Fruit fly (Drosophila melanogaster) Kc167 (cell line): Measurements from ENCODE around the gene me31B.

Experiments
- Sin3A ChIP-seq: fragments of >200 bp; optimal IDR thresholded peaks from 2 replicates; lab custom pipeline; 2018; ENCODE audit warnings: missing external identifiers
- psq ChIP-seq: fragments of >200 bp; optimal IDR thresholded peaks from 2 replicates; lab custom pipeline; 2017; ENCODE audit warnings: missing external identifiers
- ttk ChIP-seq: sonication (Bioruptor generic); optimal IDR thresholded peaks from 2 replicates; lab custom pipeline; 2017; ENCODE audit warnings: missing external identifiers

- TF ChIP-seq ttk (lab: Kevin White, UChicago) (no peak), Sin3A (lab: Kevin White, UChicago) (no peak), psq (lab: Kevin White, UChicago) (no peak)
Measured at dm6 chr2L:10220501-10221386, 18.4 kb upstream of the me31B start, which contains the start of the genes Npc1a and Prosalpha6.
